Fruit fly (Drosophila melanogaster) S2 (cell line): ENCODE measurements around the gene EMC10.

Experiments used
- CG8478 ChIP-seq: fragments of >200 bp; optimal IDR thresholded peaks from 2 replicates; lab custom pipeline; 2018
- CTCF ChIP-seq, 2 experiments: fragments of >200 bp; optimal IDR thresholded peaks; 2 replicates each; lab custom pipeline; 2018

The EMC10 gene

DNA sequence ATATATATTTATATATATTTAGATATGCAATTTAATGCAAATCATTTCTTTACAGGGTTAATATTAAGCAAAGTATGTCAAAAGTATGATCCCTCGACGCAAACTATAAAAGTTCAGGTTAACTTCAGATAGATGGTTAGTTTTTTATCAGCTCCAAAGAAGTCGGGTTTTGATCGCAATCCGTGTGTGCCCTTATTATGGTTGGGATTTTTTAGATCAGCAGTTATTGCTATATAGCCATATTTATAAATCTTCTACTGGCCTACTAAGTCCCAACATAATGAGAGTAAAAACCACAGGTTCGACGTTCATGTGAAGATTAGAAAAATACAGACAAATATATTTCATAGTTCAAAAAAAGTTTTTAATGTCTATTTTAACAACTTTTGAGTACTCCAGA lies at the start of gene EMC10:
TSS of gene EMC10 (plus strand) at position 301 of the 400 bp plus-strand sequence.
- TF ChIP-seq CTCF (optimal IDR thresholded peaks at IDR 0.05; lab: Kevin White, UChicago) (no peak), CG8478 (lab: Kevin White, UChicago) (no peak)

DNA sequence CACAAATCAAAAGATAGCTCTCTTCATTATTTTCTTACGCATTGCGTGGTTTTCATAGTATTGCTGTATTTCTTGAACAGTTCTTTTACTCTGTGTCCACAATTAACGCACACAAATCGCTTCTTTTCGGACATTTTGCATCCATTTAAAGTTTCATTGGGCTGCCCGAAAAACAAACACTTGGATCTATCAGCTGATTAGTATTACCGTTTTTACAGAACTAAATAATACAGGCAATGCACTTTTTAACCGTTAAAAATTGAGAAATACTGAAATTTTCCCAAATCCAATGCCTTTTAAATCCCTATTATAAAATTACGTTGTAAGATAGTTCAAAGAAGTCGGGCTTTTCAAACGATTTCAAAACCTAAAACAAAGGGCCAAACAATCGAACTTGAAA lies 44.8 kb upstream of the EMC10 start, which contains the start of gene Arv1:
TSS of gene Arv1 (minus strand) at position 226 of the 400 bp plus-strand sequence.
- no peak for TF ChIP-seq CG8478 (lab: Kevin White, UChicago)
- TF ChIP-seq CTCF (optimal IDR thresholded peaks at IDR 0.05; lab: Kevin White, UChicago), result no peak

DNA sequence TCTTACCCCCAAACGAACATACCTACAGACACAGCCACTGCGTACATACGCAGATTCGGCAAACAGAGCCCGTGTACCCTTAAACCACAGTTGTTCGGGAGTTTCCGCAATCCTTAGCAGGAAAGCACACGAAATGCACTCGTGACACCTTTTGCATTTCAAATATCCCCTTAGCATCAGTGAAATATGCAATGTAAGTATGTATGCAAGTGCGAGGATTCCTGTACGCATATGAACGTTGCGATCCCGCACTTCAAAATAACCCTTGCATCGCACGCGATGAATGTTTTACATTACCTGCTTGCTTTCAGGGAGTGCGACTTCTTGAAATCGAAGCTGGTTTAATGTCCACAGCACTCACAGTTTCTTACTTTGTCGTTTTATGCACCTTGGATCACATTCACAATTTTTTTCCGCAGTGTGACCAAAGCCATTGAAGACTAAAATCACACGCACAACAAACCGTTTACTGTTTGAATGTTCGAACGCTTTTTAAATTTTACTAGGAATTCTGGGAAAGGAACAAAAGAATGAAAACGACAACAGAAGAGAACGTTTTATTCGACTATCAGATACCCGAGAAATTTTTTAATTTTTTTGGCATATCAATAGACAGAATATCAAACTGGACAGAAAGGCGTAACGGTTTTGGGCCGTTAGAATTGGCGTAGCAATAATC lies 40.5 kb upstream of the EMC10 start, which contains the start of gene Mkrn1:
TSS of gene Mkrn1 (minus strand) at position 444 of the 679 bp plus-strand sequence.
- TF ChIP-seq CTCF (optimal IDR thresholded peaks at IDR 0.05; lab: Kevin White, UChicago) (peak in 1 of 2 experiments; percentile 40), CG8478 (lab: Kevin White, UChicago) (no peak)

DNA sequence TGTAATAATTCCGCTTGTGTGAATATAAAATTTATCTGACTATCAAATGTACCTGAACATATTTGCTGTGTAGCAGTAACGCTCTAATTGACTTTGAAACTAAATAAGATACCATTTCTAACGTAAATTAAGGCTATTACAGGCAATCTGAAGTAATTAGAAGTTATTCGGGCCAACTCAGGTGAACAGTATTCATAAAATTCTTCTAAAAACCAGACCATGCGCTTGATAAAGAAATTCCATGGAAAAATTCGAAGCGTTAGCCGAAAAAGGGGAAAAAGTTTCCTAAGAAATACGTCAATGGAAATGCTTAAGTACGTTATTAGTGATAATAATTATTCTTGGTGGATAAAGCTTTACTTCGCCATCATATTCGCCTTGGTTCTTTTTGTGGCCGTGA lies 39.6 kb upstream of the EMC10 start, which contains the start of gene ppk5:
TSS of gene ppk5 (plus strand) at position 301 of the 400 bp plus-strand sequence.
- no peak for TF ChIP-seq CTCF (optimal IDR thresholded peaks at IDR 0.05; lab: Kevin White, UChicago)
- TF ChIP-seq CG8478 (lab: Kevin White, UChicago), result no peak

DNA sequence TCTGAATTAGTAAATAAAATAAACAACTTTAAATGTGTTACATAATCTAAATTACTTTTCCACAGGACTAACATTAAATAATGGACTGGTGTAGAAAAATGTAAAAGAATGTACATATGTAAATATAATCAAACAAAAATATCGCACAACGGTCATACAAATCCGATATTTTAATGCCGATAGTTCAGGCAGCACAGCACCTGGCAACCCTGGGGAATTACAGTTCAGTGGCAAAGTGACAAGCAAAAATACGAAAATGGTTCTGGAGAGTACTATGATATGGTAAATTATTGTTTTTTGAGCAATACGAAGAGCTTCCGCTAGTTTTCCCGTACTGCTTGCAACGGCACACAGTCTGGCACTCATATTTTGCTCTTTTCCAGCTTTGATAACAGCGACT lies 37.1 kb upstream of the EMC10 start, which contains the start of gene Rpn10:
TSS of gene Rpn10 (plus strand) at position 144 of the 400 bp plus-strand sequence.
- TF ChIP-seq CTCF (optimal IDR thresholded peaks at IDR 0.05; lab: Kevin White, UChicago) (peak; percentile 39 to 50), CG8478 (lab: Kevin White, UChicago) (no peak)

DNA sequence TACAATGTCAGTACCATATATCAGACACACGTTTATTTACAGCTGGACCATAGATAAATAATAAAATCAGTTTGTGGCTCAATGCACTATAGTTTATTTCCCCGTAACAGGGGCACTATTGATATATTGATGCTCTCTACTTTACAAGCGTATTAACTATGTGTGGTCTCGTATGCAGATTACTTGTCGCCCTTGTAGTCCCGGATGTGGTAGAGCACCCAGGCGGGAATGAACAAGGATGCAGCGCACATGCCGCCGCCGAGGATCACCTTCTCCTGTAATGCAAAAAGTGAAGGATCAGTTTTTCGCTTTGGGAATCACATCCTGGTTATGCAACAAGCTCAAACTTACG lies 35.1 kb upstream of the EMC10 start:
- TF ChIP-seq CTCF (optimal IDR thresholded peaks at IDR 0.05; lab: Kevin White, UChicago) (no peak), CG8478 (lab: Kevin White, UChicago) (no peak)

DNA sequence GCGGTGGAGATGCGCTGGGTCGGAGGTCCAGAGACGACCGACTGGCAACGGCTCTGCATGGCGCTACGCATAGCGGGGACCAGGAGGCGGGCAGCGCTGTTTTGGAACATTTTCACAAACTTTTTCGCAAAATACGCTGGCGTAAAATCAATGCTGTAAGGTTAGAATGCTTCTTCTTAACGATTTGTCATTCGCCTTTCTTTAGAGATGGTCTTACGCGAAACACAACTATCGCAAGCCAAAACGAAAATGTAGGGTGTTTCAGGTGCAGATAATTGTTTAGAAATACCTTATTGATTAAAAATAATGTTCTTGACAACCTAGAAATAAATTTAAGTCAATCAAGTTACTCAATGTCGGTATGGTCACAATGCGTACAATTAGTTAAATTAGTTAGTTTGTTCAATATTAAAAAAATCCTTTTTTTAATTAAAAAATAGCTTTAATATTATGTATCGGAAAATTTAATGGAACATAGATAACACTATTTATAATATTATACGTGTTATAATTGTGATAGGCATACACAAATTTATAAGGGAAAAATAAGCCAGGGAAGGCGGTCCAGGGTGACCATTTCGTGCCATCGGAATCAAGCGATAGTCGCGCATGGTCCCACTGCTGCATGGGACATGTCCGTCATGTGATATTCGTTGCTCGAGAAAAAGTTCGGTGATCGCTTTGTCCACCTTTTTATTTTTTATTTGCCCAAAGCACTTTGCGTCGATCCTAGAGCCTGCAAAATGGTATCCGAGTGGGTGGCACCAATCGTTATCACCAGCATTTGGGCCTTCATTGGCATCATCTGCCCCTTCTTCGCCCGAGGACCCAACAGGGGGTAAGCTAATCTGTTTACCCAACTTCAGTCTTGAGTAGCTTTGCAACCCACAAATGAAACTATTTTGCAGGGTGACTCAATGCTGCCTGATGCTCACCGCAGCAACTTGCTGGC lies 34.4 kb upstream of the EMC10 start, which contains the start of the genes COX8 and VhaM9.7-b:
TSS of gene COX8 (minus strand) at position 203 of the 952 bp plus-strand sequence.
TSS of gene VhaM9.7-b (plus strand) at position 618 of the 952 bp plus-strand sequence.
- TF ChIP-seq CTCF (optimal IDR thresholded peaks at IDR 0.05; lab: Kevin White, UChicago) (peak; percentile 13 to 14), CG8478 (lab: Kevin White, UChicago) (no peak)

DNA sequence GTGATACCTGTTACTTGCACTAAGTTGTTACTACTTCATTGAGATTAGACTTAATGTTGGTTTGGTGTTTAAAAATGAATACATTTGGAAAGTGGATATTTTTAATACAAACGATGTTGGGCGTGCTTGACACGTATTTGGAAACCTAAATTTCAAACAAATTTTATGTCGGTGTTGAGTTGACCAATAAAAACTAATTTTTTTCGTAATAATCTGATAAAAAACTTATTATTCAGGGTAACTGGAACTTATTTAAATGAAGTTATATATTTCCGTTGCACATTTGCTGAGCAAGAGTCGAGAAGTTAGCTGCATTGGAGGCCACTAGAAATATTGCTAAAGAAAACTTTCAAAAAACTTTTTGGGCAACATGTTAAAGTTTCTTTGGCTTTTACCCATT lies 31.9 kb upstream of the EMC10 start, which contains the start of gene CG33290:
TSS of gene CG33290 (plus strand) at position 301 of the 400 bp plus-strand sequence.
- TF ChIP-seq CTCF (optimal IDR thresholded peaks at IDR 0.05; lab: Kevin White, UChicago), result no peak
- no peak for TF ChIP-seq CG8478 (lab: Kevin White, UChicago)

DNA sequence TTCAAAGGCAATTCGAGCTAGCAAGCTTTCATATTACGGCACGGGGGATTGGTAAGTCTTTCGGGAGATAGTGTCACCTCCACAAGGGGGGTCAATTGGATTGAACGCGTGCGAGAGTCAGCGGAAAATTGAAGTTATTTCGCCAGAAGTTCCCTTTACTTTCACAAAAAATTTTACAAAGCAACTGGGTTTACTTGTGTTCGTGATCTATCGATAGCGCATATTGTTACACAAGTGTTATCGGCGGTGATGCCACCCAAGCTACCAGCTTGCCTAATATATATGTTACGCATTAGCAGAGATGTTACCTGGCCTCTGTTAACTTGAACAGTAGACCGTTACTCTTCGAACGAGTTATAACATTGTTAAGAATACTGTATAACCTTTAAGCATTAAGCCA lies 19.2 kb upstream of the EMC10 start, which contains the start of gene Wnk:
TSS of gene Wnk (minus strand) at position 177 of the 400 bp plus-strand sequence.
- TF ChIP-seq CTCF (optimal IDR thresholded peaks at IDR 0.05; lab: Kevin White, UChicago) (no peak), CG8478 (lab: Kevin White, UChicago) (no peak)

DNA sequence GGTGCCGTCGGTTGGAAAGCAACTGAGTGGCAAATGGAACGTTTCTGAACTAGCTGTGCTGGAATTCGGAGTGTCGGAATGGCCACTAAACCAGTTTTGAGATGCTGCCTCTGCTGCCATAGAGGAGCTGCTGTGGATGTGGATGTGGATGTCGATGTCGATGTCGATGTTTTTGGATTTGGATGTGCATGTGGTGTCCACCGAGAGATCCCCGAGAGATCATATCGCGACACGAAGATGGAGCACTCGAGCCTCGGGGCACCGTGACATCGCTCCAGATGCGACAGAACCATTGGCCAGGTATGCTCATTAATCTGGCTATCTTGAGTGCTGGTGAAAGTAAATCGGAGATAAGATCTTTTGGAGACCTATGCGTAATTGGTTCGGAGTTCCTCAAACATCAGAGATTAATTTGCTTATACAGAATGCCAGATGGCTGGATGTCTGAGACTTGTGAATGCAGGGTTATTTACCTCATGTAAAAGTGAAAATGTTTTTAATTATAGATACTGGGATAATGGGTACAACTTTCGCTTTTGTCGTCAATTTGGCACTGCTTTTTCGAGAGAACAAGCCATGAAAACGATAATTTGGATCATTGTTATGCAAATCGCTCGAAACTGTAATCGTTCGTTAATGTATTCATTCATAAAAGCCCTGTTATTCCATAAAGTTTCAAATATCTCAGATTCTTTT lies 15.6 kb upstream of the EMC10 start, which contains the start of gene CG7173:
TSS of gene CG7173 (minus strand) at position 51 of the 696 bp plus-strand sequence.
- TF ChIP-seq CG8478 (lab: Kevin White, UChicago) (no peak), CTCF (optimal IDR thresholded peaks at IDR 0.05; lab: Kevin White, UChicago) (no peak)

DNA sequence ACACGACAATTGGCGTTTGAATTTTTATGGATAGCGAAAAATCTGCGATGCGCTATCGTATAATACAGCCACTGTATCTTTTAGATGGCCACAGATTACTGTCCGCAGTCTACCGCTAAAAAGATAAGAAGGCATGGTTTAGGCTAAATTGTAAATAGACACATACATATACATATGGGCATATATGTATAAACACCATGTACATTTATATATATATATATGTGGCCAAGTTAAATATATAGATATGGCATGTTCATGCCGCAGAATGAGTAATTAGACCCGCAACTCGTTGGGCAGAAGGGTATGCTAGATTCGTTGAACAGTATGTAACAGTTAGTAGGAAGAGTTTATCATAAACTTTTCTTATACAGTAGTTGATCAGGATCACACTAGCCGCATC lies 11.8 kb upstream of the EMC10 start, which contains the start of gene CapaR:
TSS of gene CapaR (minus strand) at position 101 of the 400 bp plus-strand sequence.
- no peak for TF ChIP-seq CTCF (optimal IDR thresholded peaks at IDR 0.05; lab: Kevin White, UChicago)
- no peak for TF ChIP-seq CG8478 (lab: Kevin White, UChicago)

DNA sequence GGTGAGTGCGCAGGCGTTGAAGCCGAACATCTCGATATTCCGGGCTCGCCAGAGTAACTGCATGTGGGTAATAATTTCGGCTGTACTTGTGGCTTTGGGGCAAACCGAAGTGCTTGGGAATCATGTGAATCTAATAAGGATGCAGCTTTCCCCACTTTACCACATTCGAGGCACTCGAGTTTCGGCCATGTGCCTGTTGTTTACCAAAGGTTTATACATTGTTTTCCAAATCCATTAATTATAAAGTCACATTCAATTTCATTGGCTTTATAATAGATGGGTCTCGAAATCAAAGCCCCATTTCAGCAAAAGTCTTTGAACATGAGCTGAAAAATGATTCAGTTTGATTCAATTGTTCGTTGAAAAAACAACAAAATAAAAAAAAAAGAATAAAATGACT lies 8.8 kb upstream of the EMC10 start, which contains the start of gene CG7634:
TSS of gene CG7634 (plus strand) at position 301 of the 400 bp plus-strand sequence.
- TF ChIP-seq CG8478 (lab: Kevin White, UChicago) (no peak), CTCF (optimal IDR thresholded peaks at IDR 0.05; lab: Kevin White, UChicago) (no peak)

DNA sequence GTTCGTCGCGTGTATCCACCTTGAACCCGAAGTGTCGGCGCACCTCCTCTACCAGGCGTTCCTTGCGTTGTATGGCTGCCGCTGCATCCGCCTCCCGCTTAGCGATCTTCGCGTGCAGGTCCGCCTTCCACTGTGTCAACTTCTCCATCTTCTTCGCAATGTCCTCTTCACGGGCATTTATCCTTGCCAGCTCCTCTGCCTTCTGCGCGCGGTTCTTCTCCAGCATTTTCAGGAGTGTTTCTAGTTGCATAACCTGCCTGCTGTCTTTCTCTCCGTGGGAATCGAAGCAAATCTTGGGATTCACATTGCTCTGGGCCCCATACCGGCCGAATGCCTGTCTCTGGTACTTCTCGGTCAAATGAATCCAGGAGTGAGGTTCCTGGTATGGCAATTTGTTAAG lies 5.7 kb upstream of the EMC10 start:
- TF ChIP-seq CTCF (optimal IDR thresholded peaks at IDR 0.05; lab: Kevin White, UChicago), result no peak
- TF ChIP-seq CG8478 (lab: Kevin White, UChicago), result no peak
